Worm (Caenorhabditis elegans) whole organism, L4/young adult: ENCODE measurements around the gene F09F7.5.

Experiments used
- W03F9.2 ChIP-seq: fragments of 150-350 bp; optimal IDR thresholded peaks from 2 replicates; lab custom pipeline; 2014; ENCODE audit warnings: missing biosample characterization, missing genetic modification characterization
- dao-5 ChIP-seq: sonication (generic microtip); optimal IDR thresholded peaks from 2 replicates; lab custom pipeline; 2016; ENCODE audit warnings: missing genotype, missing genetic modification characterization, moderate library complexity, missing compliant biosample characterization
- him-1 ChIP-seq: sonication (generic microtip); optimal IDR thresholded peaks from 2 replicates; lab custom pipeline; 2016; ENCODE audit warnings: missing genotype, missing genetic modification reagents, missing genetic modification characterization, missing compliant biosample characterization

- TF ChIP-seq him-1 (tag; lab: Kevin White, UChicago) (no peak), W03F9.2 (tag; lab: Kevin White, UChicago) (no peak), dao-5 (tag; lab: Kevin White, UChicago) (no peak)
Observed at ce11 chrIII:5582766-5583165, 36.0 kb downstream of the F09F7.5 start, which contains the start of the genes F56D2.8 and uev-2.
